Worm (Caenorhabditis elegans) whole organism, early embryonic: Measurements from ENCODE around the gene psmd-9.

Experiments used
- B0310.2 ChIP-seq: sonication (generic microtip); optimal IDR thresholded peaks from 2 replicates; lab custom pipeline; 2016; ENCODE audit warnings: mild to moderate bottlenecking, missing genetic modification characterization, missing compliant biosample characterization
- F13C5.2 ChIP-seq: sonication (generic microtip); optimal IDR thresholded peaks from 2 replicates; lab custom pipeline; 2017; ENCODE audit warnings: mild to moderate bottlenecking, missing genetic modification characterization, inconsistent platforms, missing compliant biosample characterization
- aly-1 ChIP-seq: sonication (generic microtip); optimal IDR thresholded peaks from 2 replicates; lab custom pipeline; 2016; ENCODE audit warnings: missing genetic modification characterization, missing compliant biosample characterization
- ama-1 ChIP-seq: fragments of 150-350 bp; optimal IDR thresholded peaks from 2 replicates; lab custom pipeline; 2014
- ceh-13 ChIP-seq: fragments of 200-800 bp; sonication (Bioruptor generic); optimal IDR thresholded peaks from 2 replicates; lab custom pipeline; 2018; ENCODE audit warnings: mild to moderate bottlenecking, missing genetic modification characterization, missing compliant biosample characterization
- ceh-36 ChIP-seq: sonication (generic microtip); optimal IDR thresholded peaks from 2 replicates; lab custom pipeline; 2016; ENCODE audit warnings: missing genetic modification characterization, inconsistent platforms, missing compliant biosample characterization
- ets-7 ChIP-seq: sonication (generic microtip); optimal IDR thresholded peaks from 2 replicates; lab custom pipeline; 2016; ENCODE audit warnings: missing genotype, missing genetic modification characterization, missing compliant biosample characterization
- flt-1 ChIP-seq: fragments of 200-800 bp; sonication (Bioruptor generic); IDR thresholded peaks from 2 replicates; pipeline ENCODE4 v1.3.6; 2022; ENCODE audit warnings: missing genetic modification characterization, missing compliant biosample characterization
- hmbx-1 ChIP-seq: sonication (generic microtip); optimal IDR thresholded peaks from 2 replicates; lab custom pipeline; 2016; ENCODE audit warnings: mild to moderate bottlenecking, missing genetic modification characterization, missing compliant biosample characterization
- hmg-4 ChIP-seq: fragments of 200-800 bp; sonication (Bioruptor generic); optimal IDR thresholded peaks from 2 replicates; lab custom pipeline; 2018; ENCODE audit warnings: mild to moderate bottlenecking, missing genetic modification characterization, missing compliant biosample characterization
- hnd-1 ChIP-seq: sonication (generic microtip); optimal IDR thresholded peaks from 2 replicates; lab custom pipeline; 2016; ENCODE audit warnings: missing genetic modification characterization, missing compliant biosample characterization
- pes-1 ChIP-seq: fragments of 200-800 bp; sonication (Bioruptor generic); IDR thresholded peaks from 2 replicates; pipeline ENCODE4 v1.3.6; 2022; ENCODE audit warnings: missing genetic modification reagents, missing genetic modification characterization, missing compliant biosample characterization
- scrt-1 ChIP-seq: fragments of 200-800 bp; sonication (Bioruptor generic); IDR thresholded peaks from 2 replicates; pipeline ENCODE4 v1.3.6; 2022; ENCODE audit warnings: missing genetic modification characterization, missing compliant biosample characterization
- sea-1 ChIP-seq: fragments of 200-800 bp; sonication (Bioruptor generic); conservative IDR thresholded peaks from 2 replicates; pipeline ENCODE4 v1.3.6; 2022; ENCODE audit warnings: missing genetic modification characterization, missing compliant biosample characterization
- tbx-11 ChIP-seq: fragments of 200-800 bp; sonication (Bioruptor generic); IDR thresholded peaks from 2 replicates; pipeline ENCODE4 v1.3.6; 2022; ENCODE audit warnings: missing genetic modification characterization, missing compliant biosample characterization
- tbx-37 ChIP-seq: fragments of 200-800 bp; sonication (Bioruptor generic); conservative IDR thresholded peaks from 2 replicates; pipeline ENCODE4 v1.3.6; 2022; ENCODE audit warnings: missing genetic modification reagents, missing genetic modification characterization, missing compliant biosample characterization
- tra-4 ChIP-seq: sonication (generic microtip); optimal IDR thresholded peaks from 2 replicates; lab custom pipeline; 2017; ENCODE audit warnings: missing genetic modification characterization, missing compliant biosample characterization

Gene psmd-9

DNA sequence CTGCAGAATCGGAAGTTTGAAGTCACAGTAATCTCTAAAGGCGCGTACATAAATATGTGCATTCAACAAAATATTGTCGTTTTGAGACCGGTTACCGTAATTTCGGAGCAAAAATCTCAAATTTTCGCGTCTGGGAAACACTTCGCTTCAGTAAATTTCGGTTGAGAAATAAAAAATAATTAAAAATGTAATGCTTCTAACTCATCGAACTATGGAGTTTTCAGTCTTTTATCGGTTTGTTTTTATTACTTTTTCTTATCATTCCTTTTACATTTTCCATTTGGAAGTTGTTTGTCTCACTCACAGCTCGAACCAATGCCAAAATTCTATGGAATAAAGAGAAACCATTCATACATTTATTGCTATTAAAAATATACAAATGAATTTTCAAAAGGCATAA lies 13.7 kb upstream of the psmd-9 start:
- TF ChIP-seq tbx-37: no peak
- no peak for TF ChIP-seq hmg-4 (GFP tag; lab: Kevin White, UChicago)
- TF ChIP-seq B0310.2 (tag; lab: Kevin White, UChicago): no peak
- TF ChIP-seq pes-1 (GFP tag; lab: Robert Waterston, UW): no peak
- no peak for TF ChIP-seq sea-1 (GFP tag; lab: Robert Waterston, UW)

DNA sequence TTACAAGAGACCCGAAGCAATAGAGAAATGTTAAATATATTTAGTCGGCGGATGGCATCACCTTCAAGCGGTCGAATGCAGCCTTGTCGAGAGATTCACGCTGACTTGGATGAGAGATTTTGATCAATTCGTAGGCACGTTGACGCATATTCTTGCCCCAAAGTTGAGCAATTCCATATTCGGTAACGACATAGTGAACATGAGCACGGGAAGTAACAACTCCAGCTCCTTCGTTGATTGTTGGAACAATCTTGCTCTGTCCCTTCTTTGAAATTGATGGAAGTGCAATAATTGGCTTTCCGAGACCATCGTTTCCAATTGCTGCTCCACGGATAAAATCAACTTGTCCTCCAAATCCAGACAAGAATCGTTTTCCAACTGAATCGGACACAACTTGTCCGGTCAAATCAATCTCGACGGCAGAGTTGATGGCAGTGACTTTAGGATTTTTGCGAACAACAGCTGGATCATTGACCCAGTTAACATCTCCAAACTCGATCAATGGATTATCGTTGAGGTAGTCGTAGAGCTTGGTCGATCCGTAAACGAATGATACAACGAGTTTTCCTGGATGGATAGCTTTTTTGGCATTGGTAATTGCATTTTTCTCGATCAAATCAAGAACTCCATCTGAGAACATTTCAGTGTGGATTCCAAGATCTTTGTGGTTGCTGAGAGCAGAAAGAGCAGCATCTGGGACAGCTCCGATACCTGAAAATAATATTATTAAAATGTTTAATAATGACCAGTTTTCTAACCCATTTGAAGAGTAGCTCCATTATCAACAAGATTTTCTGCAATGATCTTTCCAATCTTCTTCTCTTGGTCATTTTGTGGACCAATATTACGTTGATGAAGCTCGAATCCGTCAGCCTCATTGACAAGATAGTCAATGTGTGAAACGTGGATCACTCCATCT lies 13.0 kb upstream of the psmd-9 start:
- no peak for TF ChIP-seq ama-1 (lab: Kevin White, UChicago)
- no peak for TF ChIP-seq hmg-4 (GFP tag; lab: Kevin White, UChicago)
- no peak for TF ChIP-seq tbx-37
- no peak for TF ChIP-seq hmbx-1 (tag; lab: Kevin White, UChicago)
- no peak for TF ChIP-seq ceh-36
- TF ChIP-seq tbx-11 (GFP tag; lab: Robert Waterston, UW): no peak
- no peak for TF ChIP-seq F13C5.2
- no peak for TF ChIP-seq scrt-1 (GFP tag; lab: Robert Waterston, UW)
- TF ChIP-seq aly-1 (tag; lab: Kevin White, UChicago): no peak
- no peak for TF ChIP-seq hnd-1 (tag; lab: Kevin White, UChicago)
- no peak for TF ChIP-seq ets-7 (tag; lab: Kevin White, UChicago)
- TF ChIP-seq tra-4 (tag; lab: Kevin White, UChicago): no peak
- no peak for TF ChIP-seq flt-1 (GFP tag; lab: Robert Waterston, UW)
- no peak for TF ChIP-seq sea-1 (GFP tag; lab: Robert Waterston, UW)

DNA sequence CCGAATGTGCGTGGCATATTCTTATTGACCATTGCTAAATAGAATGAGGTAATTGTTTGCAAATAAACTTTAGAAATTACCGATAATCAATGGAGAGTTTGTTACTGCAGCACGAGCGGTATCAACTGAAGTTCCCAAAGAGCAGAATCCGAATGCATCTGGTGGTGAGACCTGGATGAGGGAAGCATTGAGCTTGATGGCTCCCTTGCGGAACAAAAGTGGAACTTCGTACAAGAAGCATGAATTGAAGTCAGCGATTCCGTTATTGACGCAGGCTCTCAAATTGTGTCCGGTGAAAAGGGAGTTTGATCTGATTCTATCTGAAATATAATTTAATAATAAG lies 12.3 kb upstream of the psmd-9 start:
- TF ChIP-seq ceh-13 (GFP tag; lab: Kevin White, UChicago): no peak
- TF ChIP-seq hnd-1 (tag; lab: Kevin White, UChicago): no peak
- TF ChIP-seq flt-1 (GFP tag; lab: Robert Waterston, UW): no peak
- TF ChIP-seq ama-1 (lab: Kevin White, UChicago): no peak
- no peak for TF ChIP-seq tra-4 (tag; lab: Kevin White, UChicago)
- TF ChIP-seq pes-1 (GFP tag; lab: Robert Waterston, UW): no peak
- no peak for TF ChIP-seq sea-1 (GFP tag; lab: Robert Waterston, UW)
- no peak for TF ChIP-seq tbx-37

DNA sequence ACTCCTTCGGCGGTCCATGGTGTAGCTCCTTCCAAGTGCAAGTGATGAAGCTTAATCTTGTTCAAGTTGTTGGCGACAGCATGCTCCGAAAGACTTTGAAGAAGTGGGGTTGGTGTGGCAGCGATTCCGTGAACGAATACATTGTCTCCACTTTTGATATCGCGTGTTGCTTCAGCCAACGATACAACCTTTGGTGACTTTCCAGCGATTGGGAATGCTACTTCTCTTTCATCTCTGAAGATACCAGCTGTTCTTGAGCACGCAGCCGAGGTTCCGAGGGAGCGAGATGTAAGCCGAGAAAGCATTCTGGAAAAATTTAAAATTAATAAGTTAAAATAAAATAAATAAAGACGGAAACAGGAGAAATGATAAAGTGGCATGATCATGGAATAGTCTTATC lies 11.8 kb upstream of the psmd-9 start, which contains the start of gene acer-1:
TSS of gene acer-1 (minus strand) at position 306 of the 400 bp plus-strand sequence.
- TF ChIP-seq hnd-1 (tag; lab: Kevin White, UChicago) (no peak), tbx-11 (GFP tag; lab: Robert Waterston, UW) (no peak), hmg-4 (GFP tag; lab: Kevin White, UChicago) (no peak), tbx-37 (no peak), pes-1 (GFP tag; lab: Robert Waterston, UW) (no peak), flt-1 (GFP tag; lab: Robert Waterston, UW) (no peak), tra-4 (tag; lab: Kevin White, UChicago) (no peak), ama-1 (lab: Kevin White, UChicago) (no peak), hmbx-1 (tag; lab: Kevin White, UChicago) (no peak), ceh-36 (no peak), ceh-13 (GFP tag; lab: Kevin White, UChicago) (no peak), F13C5.2 (no peak)

DNA sequence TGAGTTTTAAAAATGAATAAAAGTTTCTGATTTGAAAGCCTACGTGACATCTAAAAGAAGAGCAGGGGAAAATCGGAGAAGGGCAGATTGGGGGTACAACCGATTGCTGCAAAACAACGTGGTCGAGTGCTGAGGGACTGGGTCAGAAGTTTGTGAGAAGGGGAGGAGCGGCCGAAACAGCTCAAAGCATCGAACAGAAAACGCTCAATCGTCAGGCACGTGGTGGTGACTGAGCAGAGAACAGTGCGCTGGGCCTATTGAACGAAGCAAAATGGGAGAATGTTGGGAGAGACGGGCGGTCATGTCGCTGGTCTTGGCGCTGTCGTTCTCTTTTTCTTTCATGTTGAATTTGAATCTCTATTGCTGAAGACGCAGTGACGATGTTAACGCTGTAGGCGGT lies 10.7 kb upstream of the psmd-9 start:
- TF ChIP-seq B0310.2 (tag; lab: Kevin White, UChicago) (no peak), sea-1 (GFP tag; lab: Robert Waterston, UW) (no peak), scrt-1 (GFP tag; lab: Robert Waterston, UW) (no peak), hnd-1 (tag; lab: Kevin White, UChicago) (no peak), ceh-36 (no peak), tbx-37 (no peak)

DNA sequence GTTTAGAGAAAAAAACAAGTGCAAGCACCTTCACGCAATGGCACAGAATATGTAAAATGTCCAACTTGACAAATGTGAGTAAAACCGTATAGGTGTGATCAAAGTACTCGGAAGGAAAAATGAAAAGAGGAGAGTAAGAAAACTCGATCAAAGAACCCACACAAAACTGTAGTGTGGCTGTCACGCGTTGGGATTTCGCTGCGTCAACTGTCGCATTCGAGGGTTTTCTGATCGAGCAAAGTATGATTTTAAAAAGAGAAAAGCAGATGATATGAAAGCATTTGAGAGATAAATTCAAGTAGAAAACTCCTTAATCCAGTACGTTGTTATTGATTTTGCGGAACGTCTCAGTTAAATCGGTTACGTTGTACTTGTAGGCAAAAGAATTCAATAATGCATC lies 10.1 kb upstream of the psmd-9 start:
- TF ChIP-seq pes-1 (GFP tag; lab: Robert Waterston, UW): no peak
- no peak for TF ChIP-seq ama-1 (lab: Kevin White, UChicago)
- TF ChIP-seq ets-7 (tag; lab: Kevin White, UChicago): no peak
- TF ChIP-seq hmbx-1 (tag; lab: Kevin White, UChicago): no peak
- TF ChIP-seq scrt-1 (GFP tag; lab: Robert Waterston, UW): no peak
- TF ChIP-seq F13C5.2: no peak
- no peak for TF ChIP-seq hmg-4 (GFP tag; lab: Kevin White, UChicago)
- TF ChIP-seq aly-1 (tag; lab: Kevin White, UChicago): no peak
- TF ChIP-seq sea-1 (GFP tag; lab: Robert Waterston, UW): no peak
- TF ChIP-seq B0310.2 (tag; lab: Kevin White, UChicago): no peak
- no peak for TF ChIP-seq ceh-36
- no peak for TF ChIP-seq tra-4 (tag; lab: Kevin White, UChicago)
- TF ChIP-seq tbx-37: no peak
- no peak for TF ChIP-seq tbx-11 (GFP tag; lab: Robert Waterston, UW)
- TF ChIP-seq hnd-1 (tag; lab: Kevin White, UChicago): no peak
- no peak for TF ChIP-seq ceh-13 (GFP tag; lab: Kevin White, UChicago)
- TF ChIP-seq flt-1 (GFP tag; lab: Robert Waterston, UW): no peak

DNA sequence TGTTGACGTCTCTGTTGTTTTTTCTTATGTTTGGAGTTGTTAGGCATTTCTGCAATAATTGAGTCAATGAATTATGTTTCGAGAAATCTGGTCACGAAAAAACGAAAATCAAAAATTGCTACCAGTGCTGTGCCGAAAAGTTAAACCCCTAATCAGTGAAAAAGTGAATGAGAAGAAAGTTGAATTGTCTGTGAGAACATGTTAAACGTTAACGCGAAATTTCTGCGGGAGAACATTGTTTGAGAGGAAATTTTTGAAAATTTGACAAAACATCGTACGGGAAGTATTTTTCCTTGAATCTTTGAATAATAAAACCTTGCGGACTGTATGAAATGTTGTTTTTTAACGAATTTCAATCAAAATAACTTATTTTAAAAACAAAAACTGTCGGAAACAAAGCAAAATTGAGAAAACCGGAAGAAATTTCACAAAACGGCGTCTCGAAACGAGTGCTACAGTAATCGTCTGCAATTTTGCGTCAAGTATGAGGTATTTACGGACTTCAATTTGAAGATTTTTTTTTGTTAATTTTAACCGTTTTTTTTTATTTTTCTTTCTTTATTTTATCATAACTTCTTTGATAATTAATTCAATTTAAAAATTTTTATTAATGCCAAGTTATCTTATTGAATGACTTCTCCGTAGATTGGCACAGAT lies 8.2 kb upstream of the psmd-9 start, which contains the start of gene adal-1:
TSS of gene adal-1 (minus strand) at position 51 of the 657 bp plus-strand sequence.
- TF ChIP-seq tbx-11 (GFP tag; lab: Robert Waterston, UW): no peak
- no peak for TF ChIP-seq ama-1 (lab: Kevin White, UChicago)
- TF ChIP-seq tra-4 (tag; lab: Kevin White, UChicago): no peak
- no peak for TF ChIP-seq ets-7 (tag; lab: Kevin White, UChicago)
- TF ChIP-seq flt-1 (GFP tag; lab: Robert Waterston, UW): no peak
- no peak for TF ChIP-seq sea-1 (GFP tag; lab: Robert Waterston, UW)
- TF ChIP-seq pes-1 (GFP tag; lab: Robert Waterston, UW): no peak
- TF ChIP-seq ceh-13 (GFP tag; lab: Kevin White, UChicago): no peak
- TF ChIP-seq hnd-1 (tag; lab: Kevin White, UChicago): no peak
- TF ChIP-seq hmg-4 (GFP tag; lab: Kevin White, UChicago): no peak
- TF ChIP-seq F13C5.2: no peak
- TF ChIP-seq ceh-36: no peak
- TF ChIP-seq hmbx-1 (tag; lab: Kevin White, UChicago): no peak
- TF ChIP-seq scrt-1 (GFP tag; lab: Robert Waterston, UW): no peak
- TF ChIP-seq B0310.2 (tag; lab: Kevin White, UChicago): no peak
